Fruit fly (Drosophila melanogaster) whole organism, prepupa: ENCODE measurements around the gene Myo31DF.

ENCODE experiments used
- CG10631 ChIP-seq: fragments of 200-800 bp; sonication (Bioruptor generic); optimal IDR thresholded peaks from 2 replicates; lab custom pipeline; 2016; ENCODE audit warnings: missing biosample characterization, missing genetic modification characterization
- CG10669 ChIP-seq: fragments of 200-800 bp; sonication (Bioruptor generic); optimal IDR thresholded peaks from 3 replicates; lab custom pipeline; 2018; ENCODE audit warnings: missing biosample characterization, mild to moderate bottlenecking, missing genetic modification characterization, moderate library complexity
- CG11762 ChIP-seq: fragments of 200-800 bp; sonication (Bioruptor generic); optimal IDR thresholded peaks from 3 replicates; lab custom pipeline; 2016; ENCODE audit warnings: missing biosample characterization, missing genetic modification characterization; ENCODE audit not compliant: insufficient read depth
- CG11902 ChIP-seq: fragments of 200-800 bp; sonication (Bioruptor generic); optimal IDR thresholded peaks from 3 replicates; lab custom pipeline; 2016; ENCODE audit warnings: missing biosample characterization, missing genetic modification characterization
- CG15336 ChIP-seq: fragments of 200-800 bp; sonication (Bioruptor generic); IDR thresholded peaks from 2 replicates; pipeline ENCODE4 v1.3.6; 2022; ENCODE audit warnings: missing biosample characterization, missing genetic modification characterization
- CG1621 ChIP-seq: fragments of 200-800 bp; sonication (Bioruptor generic); optimal IDR thresholded peaks from 3 replicates; lab custom pipeline; 2018; ENCODE audit warnings: missing biosample characterization, mild to moderate bottlenecking, missing genetic modification characterization
- CG16779 ChIP-seq: fragments of 200-800 bp; sonication (Bioruptor generic); optimal IDR thresholded peaks from 3 replicates; lab custom pipeline; 2017; ENCODE audit warnings: missing biosample characterization, mild to moderate bottlenecking, missing genetic modification characterization
- CG3032 ChIP-seq: fragments of 200-800 bp; optimal IDR thresholded peaks from 2 replicates; lab custom pipeline; 2019; ENCODE audit warnings: missing biosample characterization, mild to moderate bottlenecking, missing genetic modification characterization, moderate library complexity
- CG32006 ChIP-seq: fragments of 200-800 bp; sonication (Bioruptor generic); optimal IDR thresholded peaks from 3 replicates; lab custom pipeline; 2017; ENCODE audit warnings: missing biosample characterization, mild to moderate bottlenecking, missing genetic modification characterization
- CG34406 ChIP-seq: fragments of 200-800 bp; sonication (Bioruptor generic); optimal IDR thresholded peaks from 3 replicates; lab custom pipeline; 2016; ENCODE audit warnings: missing biosample characterization, missing genetic modification characterization
- CG3919 ChIP-seq: fragments of 200-800 bp; sonication (Bioruptor generic); optimal IDR thresholded peaks from 3 replicates; lab custom pipeline; 2016; ENCODE audit warnings: missing biosample characterization, missing genetic modification characterization
- CG6163 ChIP-seq: fragments of 200-800 bp; sonication (Bioruptor generic); IDR thresholded peaks from 3 replicates; pipeline ENCODE4 v1.3.6; 2022; ENCODE audit warnings: missing biosample characterization, missing genetic modification characterization
- CG6276 ChIP-seq: fragments of 200-800 bp; sonication (Bioruptor generic); optimal IDR thresholded peaks from 2 replicates; lab custom pipeline; 2017; ENCODE audit warnings: missing biosample characterization, mild to moderate bottlenecking, missing genetic modification characterization
- CG7368 ChIP-seq: fragments of 200-800 bp; sonication (Bioruptor generic); optimal IDR thresholded peaks from 3 replicates; lab custom pipeline; 2016; ENCODE audit warnings: missing biosample characterization, missing genetic modification characterization
- CG8119 ChIP-seq: fragments of 200-800 bp; sonication (Bioruptor generic); IDR thresholded peaks from 3 replicates; pipeline ENCODE4 v1.3.6; 2022; ENCODE audit warnings: missing biosample characterization, missing genetic modification characterization
- CG9139 ChIP-seq: fragments of 200-800 bp; sonication (Bioruptor generic); optimal IDR thresholded peaks from 3 replicates; lab custom pipeline; 2017; ENCODE audit warnings: missing biosample characterization, mild to moderate bottlenecking, missing genetic modification characterization
- Eip75B ChIP-seq: fragments of 200-800 bp; sonication (Bioruptor generic); optimal IDR thresholded peaks from 3 replicates; lab custom pipeline; 2016; ENCODE audit warnings: missing biosample characterization, missing genetic modification characterization
- Eip78C ChIP-seq: fragments of 200-800 bp; sonication (Bioruptor generic); peaks from one replicate; lab custom pipeline; 2016; ENCODE audit warnings: missing biosample characterization, missing genetic modification characterization
- Eip93F ChIP-seq: fragments of 200-800 bp; sonication (Bioruptor generic); optimal IDR thresholded peaks from 2 replicates; lab custom pipeline; 2016; ENCODE audit warnings: missing biosample characterization, mild to moderate bottlenecking, missing genetic modification characterization
- Ets21C ChIP-seq: fragments of 200-800 bp; sonication (Bioruptor generic); optimal IDR thresholded peaks from 3 replicates; lab custom pipeline; 2016; ENCODE audit warnings: missing biosample characterization, missing genetic modification characterization
- Gug ChIP-seq: fragments of 200-800 bp; sonication (Bioruptor generic); IDR thresholded peaks from 2 replicates; pipeline ENCODE4 v1.3.6; 2022; ENCODE audit warnings: missing biosample characterization, missing genetic modification characterization
- Hr38 ChIP-seq: sonication (Bioruptor generic); optimal IDR thresholded peaks from 2 replicates; lab custom pipeline; 2016; ENCODE audit warnings: missing biosample characterization, missing genetic modification characterization
- Hr4 ChIP-seq: fragments of 200-800 bp; sonication (Bioruptor generic); optimal IDR thresholded peaks from 3 replicates; lab custom pipeline; 2016; ENCODE audit warnings: missing biosample characterization, missing genetic modification characterization
- Lpt ChIP-seq: fragments of 200-800 bp; sonication (Bioruptor generic); optimal IDR thresholded peaks from 3 replicates; lab custom pipeline; 2016; ENCODE audit warnings: missing biosample characterization, missing genetic modification characterization
- Met ChIP-seq: fragments of 200-800 bp; sonication (Bioruptor generic); optimal IDR thresholded peaks from 3 replicates; lab custom pipeline; 2016; ENCODE audit warnings: missing biosample characterization, missing genetic modification characterization
- OdsH ChIP-seq: fragments of 200-800 bp; sonication (Bioruptor generic); optimal IDR thresholded peaks from 3 replicates; lab custom pipeline; 2016; ENCODE audit warnings: missing biosample characterization, missing genetic modification characterization
- Sox14 ChIP-seq: fragments of 200-800 bp; sonication (Bioruptor generic); optimal IDR thresholded peaks from 3 replicates; lab custom pipeline; 2016; ENCODE audit warnings: missing biosample characterization, missing genetic modification characterization
- Sox15 ChIP-seq: fragments of 200-800 bp; sonication (Bioruptor generic); optimal IDR thresholded peaks from 3 replicates; lab custom pipeline; 2016; ENCODE audit warnings: missing biosample characterization, missing genetic modification characterization
- achi ChIP-seq: fragments of 200-800 bp; sonication (Bioruptor generic); optimal IDR thresholded peaks from 3 replicates; lab custom pipeline; 2016; ENCODE audit warnings: missing biosample characterization, missing genetic modification characterization
- acj6 ChIP-seq: fragments of 200-800 bp; sonication (Bioruptor generic); optimal IDR thresholded peaks from 3 replicates; lab custom pipeline; 2016; ENCODE audit warnings: missing biosample characterization, missing genetic modification characterization
- cyc ChIP-seq: fragments of 200-800 bp; sonication (Bioruptor generic); optimal IDR thresholded peaks from 3 replicates; lab custom pipeline; 2016; ENCODE audit warnings: missing biosample characterization, missing genetic modification characterization
- dac ChIP-seq: fragments of 200-800 bp; sonication (Bioruptor generic); optimal IDR thresholded peaks from 2 replicates; lab custom pipeline; 2017; ENCODE audit warnings: missing biosample characterization, mild to moderate bottlenecking, missing genetic modification characterization
- dsx ChIP-seq: fragments of 200-800 bp; optimal IDR thresholded peaks from 3 replicates; lab custom pipeline; 2019; ENCODE audit warnings: missing biosample characterization, mild to moderate bottlenecking, missing genetic modification characterization, moderate library complexity; ENCODE audit not compliant: poor library complexity, severe bottlenecking
- eg ChIP-seq: fragments of 200-800 bp; sonication (Bioruptor generic); IDR thresholded peaks from 3 replicates; pipeline ENCODE4 v1.3.6; 2022; ENCODE audit warnings: missing biosample characterization, missing genetic modification characterization
- esn ChIP-seq: fragments of 200-800 bp; sonication (Bioruptor generic); optimal IDR thresholded peaks from 2 replicates; lab custom pipeline; 2016; ENCODE audit warnings: missing biosample characterization, mild to moderate bottlenecking, missing genetic modification characterization, moderate library complexity
- fd85E ChIP-seq: fragments of 200-800 bp; sonication (Bioruptor generic); optimal IDR thresholded peaks from 3 replicates; lab custom pipeline; 2016; ENCODE audit warnings: missing biosample characterization, missing genetic modification characterization
- fkh ChIP-seq: fragments of 200-800 bp; sonication (Bioruptor generic); optimal IDR thresholded peaks from 3 replicates; lab custom pipeline; 2017; ENCODE audit warnings: missing biosample characterization, mild to moderate bottlenecking, missing genetic modification characterization, moderate library complexity
- net ChIP-seq: fragments of 200-800 bp; sonication (Bioruptor generic); optimal IDR thresholded peaks from 3 replicates; lab custom pipeline; 2016; ENCODE audit warnings: missing biosample characterization, missing genetic modification characterization
- pdm3 ChIP-seq: fragments of 200-800 bp; sonication (Bioruptor generic); optimal IDR thresholded peaks from 3 replicates; lab custom pipeline; 2016; ENCODE audit warnings: missing biosample characterization, missing genetic modification characterization
- salr ChIP-seq, 2 experiments: fragments of 200-800 bp; sonication (Bioruptor generic); optimal IDR thresholded peaks; 3 replicates each; lab custom pipeline; 2016 to 2018; ENCODE audit warnings: missing biosample characterization in 2 of 2, missing genetic modification characterization in 2 of 2, mild to moderate bottlenecking in 1 of 2
- ss ChIP-seq, 2 experiments: fragments of 200-800 bp; sonication (Bioruptor generic); optimal IDR thresholded peaks; 2 replicates in 1 of 2; 3 replicates in 1 of 2; lab custom pipeline; 2017 to 2018; ENCODE audit warnings: mild to moderate bottlenecking in 2 of 2, missing biosample characterization in 2 of 2, missing genetic modification characterization in 2 of 2, moderate library complexity in 1 of 2

Gene Myo31DF

DNA sequence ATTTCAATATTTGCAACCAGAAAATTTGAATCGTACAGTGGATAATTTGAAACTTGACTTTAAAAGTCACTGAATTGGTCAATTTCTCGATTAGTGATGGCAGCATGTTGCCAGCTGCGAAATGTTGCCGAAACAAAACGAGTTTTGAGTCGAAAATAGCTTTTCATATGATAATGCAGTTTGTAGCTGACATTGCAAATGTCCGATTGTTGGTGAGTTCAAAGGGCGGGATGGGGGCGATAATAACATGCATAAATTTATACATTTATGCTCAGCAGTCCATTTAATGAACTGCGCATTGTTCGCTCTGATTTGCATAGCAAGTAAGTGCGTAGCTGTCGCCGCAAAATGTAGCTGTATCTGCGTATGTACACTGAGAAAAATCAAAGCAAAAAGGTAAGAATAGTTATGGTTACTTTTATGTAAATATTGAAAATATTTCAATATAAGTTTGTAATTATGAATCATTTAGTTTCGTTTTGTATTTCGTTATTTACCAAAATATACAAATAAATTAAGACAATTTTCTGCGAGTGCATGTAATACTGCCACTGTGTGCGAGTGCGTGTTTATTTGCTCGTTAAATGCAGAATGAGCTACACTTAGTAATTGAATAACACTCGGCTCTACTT is 20.5 kb upstream of the Myo31DF start, which contains the start of gene Lip4 (continued):
- TF ChIP-seq CG6276 (GFP tag; lab: Kevin White, UChicago): peak; percentile 56
- TF ChIP-seq eg (GFP tag; lab: Robert Waterston, UW): peak; percentile 85
- TF ChIP-seq net (GFP tag; lab: Kevin White, UChicago): peak; percentile 65
- peak; percentile 68 for TF ChIP-seq acj6 (GFP tag; lab: Kevin White, UChicago)
- TF ChIP-seq CG1621 (tag; lab: Kevin White, UChicago): peak; percentile 66
- TF ChIP-seq dac (GFP tag; lab: Kevin White, UChicago): peak; percentile 16
- TF ChIP-seq CG34406 (GFP tag; lab: Kevin White, UChicago): peak; percentile 65
- peak; percentile 42 for TF ChIP-seq fkh (GFP tag; lab: Kevin White, UChicago)
- TF ChIP-seq Sox15: peak; percentile 40
- TF ChIP-seq CG6163: no peak
- peak; percentile 90 for TF ChIP-seq Eip78C (GFP tag; lab: Kevin White, UChicago)
- TF ChIP-seq CG10669 (GFP tag; lab: Kevin White, UChicago): peak; percentile 69
- peak; percentile 65 for TF ChIP-seq esn (GFP tag; lab: Kevin White, UChicago)
- TF ChIP-seq Eip93F (GFP tag; lab: Kevin White, UChicago): no peak
- TF ChIP-seq ss (GFP tag; optimal IDR thresholded peaks at IDR 0.05; lab: Kevin White, UChicago): peak; percentile 47 to 70
- TF ChIP-seq CG10631 (GFP tag; lab: Kevin White, UChicago): peak; percentile 64

DNA sequence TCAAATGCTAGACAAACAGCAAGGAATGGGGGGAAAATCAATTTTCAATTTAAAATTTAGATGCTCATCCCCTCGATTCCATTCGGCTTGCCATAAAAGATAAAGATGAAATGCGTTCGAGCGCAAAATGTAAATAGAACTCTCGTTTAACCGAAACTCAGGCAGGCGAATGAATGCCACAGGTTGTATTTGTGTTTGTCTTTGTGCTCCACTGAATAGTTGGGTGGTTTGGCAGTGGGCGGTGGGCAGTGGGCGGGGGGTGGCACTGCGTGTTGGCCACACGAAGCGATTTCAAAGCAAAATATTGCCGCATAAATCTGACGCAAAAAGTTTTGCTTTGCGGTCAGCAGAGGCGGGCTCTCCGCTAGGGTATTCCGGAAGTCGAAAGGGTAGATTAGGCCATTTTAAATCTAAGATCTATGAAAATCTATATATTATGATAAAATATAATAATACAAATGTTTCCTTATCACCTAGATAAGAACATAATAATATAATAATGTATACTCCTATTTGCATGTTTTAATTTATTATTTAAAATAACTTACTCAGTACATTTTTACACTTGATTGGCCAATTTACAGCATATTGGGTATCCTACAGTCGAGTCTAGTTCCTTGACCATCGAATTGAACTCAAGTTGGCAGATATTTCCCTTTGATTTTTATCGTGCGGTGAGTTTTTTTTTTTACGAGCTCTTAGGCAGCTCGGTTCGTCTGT is 15.8 kb upstream of the Myo31DF start:
- no peak for TF ChIP-seq CG11762 (GFP tag; lab: Kevin White, UChicago)
- no peak for TF ChIP-seq CG7368 (GFP tag; lab: Kevin White, UChicago)
- TF ChIP-seq salr (GFP tag; optimal IDR thresholded peaks at IDR 0.05; lab: Kevin White, UChicago): peak in 1 of 2 experiments; percentile 13
- peak; percentile 46 for TF ChIP-seq Eip78C (GFP tag; lab: Kevin White, UChicago)
- peak; percentile 9 for TF ChIP-seq acj6 (GFP tag; lab: Kevin White, UChicago)
- peak; percentile 10 for TF ChIP-seq Lpt (GFP tag; lab: Kevin White, UChicago)
- TF ChIP-seq OdsH: peak; percentile 28
- no peak for TF ChIP-seq CG10669 (GFP tag; lab: Kevin White, UChicago)
- peak; percentile 8 for TF ChIP-seq CG10631 (GFP tag; lab: Kevin White, UChicago)
- peak; percentile 1 for TF ChIP-seq CG3919 (GFP tag; lab: Kevin White, UChicago)
- TF ChIP-seq CG8119 (GFP tag; lab: Robert Waterston, UW): peak; percentile 55; the same call in 2 of the 3 replicates
- TF ChIP-seq CG15336 (GFP tag; lab: Robert Waterston, UW): peak; percentile 43; the same call in 1 of the 2 replicates
- TF ChIP-seq CG32006 (GFP tag; lab: Kevin White, UChicago): peak; percentile 63
- TF ChIP-seq, all 60 proteins: peak for 10

DNA sequence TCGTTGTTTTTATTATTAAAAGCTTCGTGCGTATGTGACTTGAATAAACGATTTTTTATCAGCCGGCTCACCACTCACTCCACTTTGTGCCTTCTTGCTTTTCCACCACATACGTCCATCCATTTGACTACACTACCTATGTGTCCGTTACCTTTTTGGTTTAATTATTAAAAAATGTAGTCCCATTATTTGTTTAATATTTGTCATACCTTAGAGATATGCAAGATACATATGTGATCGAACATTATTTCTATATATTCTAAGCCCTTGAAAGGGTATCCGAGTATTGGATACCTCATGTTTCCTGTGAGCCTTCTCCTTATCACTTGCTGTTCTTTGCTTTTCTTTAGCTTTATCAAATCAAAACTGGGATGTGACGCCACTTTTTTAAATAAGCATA is 12.6 kb upstream of the Myo31DF start:
- peak; percentile 85 for TF ChIP-seq OdsH
- peak; percentile 90 for TF ChIP-seq cyc
- peak; percentile 98 for TF ChIP-seq Eip78C (GFP tag; lab: Kevin White, UChicago)
- TF ChIP-seq CG9139: peak; percentile 63
- peak; percentile 63 for TF ChIP-seq Gug (GFP tag; lab: Robert Waterston, UW)
- TF ChIP-seq Met (GFP tag; lab: Kevin White, UChicago): peak; percentile 87
- peak; percentile 63 for TF ChIP-seq CG11762 (GFP tag; lab: Kevin White, UChicago)
- TF ChIP-seq esn (GFP tag; lab: Kevin White, UChicago): peak; percentile 94
- peak; percentile 86 for TF ChIP-seq dsx (GFP tag; lab: Kevin White, UChicago)
- peak; percentile 52 for TF ChIP-seq fd85E (GFP tag; lab: Kevin White, UChicago)
- peak; percentile 87 for TF ChIP-seq Eip75B
- TF ChIP-seq CG7368 (GFP tag; lab: Kevin White, UChicago): peak; percentile 79
- peak; percentile 91 for TF ChIP-seq Sox14 (GFP tag; lab: Kevin White, UChicago)
- peak; percentile 81 for TF ChIP-seq net (GFP tag; lab: Kevin White, UChicago)
- peak; percentile 77 for TF ChIP-seq Ets21C
- TF ChIP-seq CG34406 (GFP tag; lab: Kevin White, UChicago): peak; percentile 88
- TF ChIP-seq Hr4: peak; percentile 67
- peak; percentile 17 to 72 for TF ChIP-seq salr (GFP tag; optimal IDR thresholded peaks at IDR 0.05; lab: Kevin White, UChicago)
- TF ChIP-seq Lpt (GFP tag; lab: Kevin White, UChicago): peak; percentile 62
- peak; percentile 85 for TF ChIP-seq CG11902 (GFP tag; lab: Kevin White, UChicago)
- peak; percentile 83 for TF ChIP-seq achi
- TF ChIP-seq Sox15: peak; percentile 80
- peak; percentile 89 for TF ChIP-seq CG6163
- peak; percentile 84 for TF ChIP-seq CG1621 (tag; lab: Kevin White, UChicago)
- TF ChIP-seq CG10631 (GFP tag; lab: Kevin White, UChicago): peak; percentile 76
- TF ChIP-seq dac (GFP tag; lab: Kevin White, UChicago): no peak
- TF ChIP-seq CG16779 (tag; lab: Kevin White, UChicago): peak; percentile 58
- no peak for TF ChIP-seq Hr38
- TF ChIP-seq eg (GFP tag; lab: Robert Waterston, UW): peak; percentile 86
- TF ChIP-seq pdm3 (GFP tag; lab: Kevin White, UChicago): peak; percentile 89
- TF ChIP-seq acj6 (GFP tag; lab: Kevin White, UChicago): peak; percentile 85
- peak; percentile 84 for TF ChIP-seq CG3032 (tag; lab: Kevin White, UChicago)
